Worm (Caenorhabditis elegans) whole organism, early embryonic: ENCODE measurements around the gene C06E2.5.

Experiments used
- F13C5.2 ChIP-seq: sonication (generic microtip); optimal IDR thresholded peaks from 2 replicates; lab custom pipeline; 2017; ENCODE audit warnings: mild to moderate bottlenecking, missing genetic modification characterization, inconsistent platforms, missing compliant biosample characterization
- ama-1 ChIP-seq: fragments of 150-350 bp; optimal IDR thresholded peaks from 2 replicates; lab custom pipeline; 2014
- flt-1 ChIP-seq: fragments of 200-800 bp; sonication (Bioruptor generic); IDR thresholded peaks from 2 replicates; pipeline ENCODE4 v1.3.6; 2022; ENCODE audit warnings: missing genetic modification characterization, missing compliant biosample characterization
- hmbx-1 ChIP-seq: sonication (generic microtip); optimal IDR thresholded peaks from 2 replicates; lab custom pipeline; 2016; ENCODE audit warnings: mild to moderate bottlenecking, missing genetic modification characterization, missing compliant biosample characterization
- tbx-37 ChIP-seq: fragments of 200-800 bp; sonication (Bioruptor generic); conservative IDR thresholded peaks from 2 replicates; pipeline ENCODE4 v1.3.6; 2022; ENCODE audit warnings: missing genetic modification reagents, missing genetic modification characterization, missing compliant biosample characterization

ce11 chrX:8869112-8869675 is 11.4 kb upstream of the C06E2.5 start, which contains the start of the genes ubc-22 and ubc-21:
- TF ChIP-seq ama-1 (lab: Kevin White, UChicago) = no peak
- no peak for TF ChIP-seq flt-1
- no peak for TF ChIP-seq tbx-37 (GFP tag; lab: Robert Waterston, UW)
- no peak for TF ChIP-seq hmbx-1 (tag; lab: Kevin White, UChicago)
- no peak for TF ChIP-seq F13C5.2 (tag; lab: Kevin White, UChicago)
